Worm (Caenorhabditis elegans) whole organism, L3 larva: ENCODE results near the gene Y44A6D.1.

Experiments
- egl-27 ChIP-seq: sonication (generic microtip); optimal IDR thresholded peaks from 4 replicates; lab custom pipeline; 2017; ENCODE audit warnings: missing biosample characterization, missing genetic modification reagents, missing genetic modification characterization
- nhr-11 ChIP-seq: fragments of 150-350 bp; optimal IDR thresholded peaks from 2 replicates; lab custom pipeline; 2014; ENCODE audit warnings: missing biosample characterization, missing genetic modification characterization
- nhr-43 ChIP-seq: sonication (generic microtip); optimal IDR thresholded peaks from 2 replicates; lab custom pipeline; 2016; ENCODE audit warnings: mild to moderate bottlenecking, missing genetic modification characterization, missing compliant biosample characterization; ENCODE audit not compliant: poor library complexity, severe bottlenecking
- pqm-1 ChIP-seq: fragments of 150-350 bp; optimal IDR thresholded peaks from 2 replicates; lab custom pipeline; 2017; ENCODE audit warnings: missing biosample characterization, missing genetic modification characterization, inconsistent platforms
- unc-62 ChIP-seq: fragments of 150-350 bp; sonication (generic microtip); optimal IDR thresholded peaks from 4 replicates; lab custom pipeline; 2014; ENCODE audit warnings: missing biosample characterization, missing genetic modification reagents, missing genetic modification characterization
- zag-1 ChIP-seq: fragments of 150-350 bp; optimal IDR thresholded peaks from 2 replicates; lab custom pipeline; 2014; ENCODE audit warnings: missing biosample characterization, missing genetic modification characterization

- no peak for TF ChIP-seq pqm-1 (tag; lab: Kevin White, UChicago)
- no peak for TF ChIP-seq zag-1 (tag; lab: Kevin White, UChicago)
- TF ChIP-seq nhr-11 (tag; lab: Kevin White, UChicago): no peak
- TF ChIP-seq nhr-43 (tag; lab: Kevin White, UChicago): no peak
- TF ChIP-seq unc-62 (GFP tag; lab: Kevin White, UChicago): no peak
- TF ChIP-seq egl-27 (tag; lab: Kevin White, UChicago): no peak
These were observed 43.0 kb downstream of the Y44A6D.1 start for ce11 chrV:20746805-20747204.
